Worm (Caenorhabditis elegans) whole organism, late embryonic: ENCODE results near the gene bbln-1.

ENCODE experiments used
- C38D4.7 ChIP-seq: fragments of 200-800 bp; sonication (Bioruptor generic); optimal IDR thresholded peaks from 2 replicates; lab custom pipeline; 2018; ENCODE audit warnings: mild to moderate bottlenecking, missing genetic modification characterization, moderate library complexity, missing compliant biosample characterization
- K02D7.2 ChIP-seq: sonication (generic microtip); optimal IDR thresholded peaks from 2 replicates; lab custom pipeline; 2017; ENCODE audit warnings: mild to moderate bottlenecking, missing genetic modification characterization, missing compliant biosample characterization
- Y22D7AL.16 ChIP-seq: sonication (generic microtip); optimal IDR thresholded peaks from 2 replicates; lab custom pipeline; 2016; ENCODE audit warnings: missing genetic modification characterization, missing compliant biosample characterization
- ahr-1 ChIP-seq: sonication (generic microtip); optimal IDR thresholded peaks from 2 replicates; lab custom pipeline; 2016; ENCODE audit warnings: missing genetic modification characterization, missing compliant biosample characterization
- ceh-18 ChIP-seq: sonication (generic microtip); optimal IDR thresholded peaks from 2 replicates; lab custom pipeline; 2016; ENCODE audit warnings: missing genetic modification characterization, missing compliant biosample characterization
- ceh-24 ChIP-seq: sonication (generic microtip); optimal IDR thresholded peaks from 2 replicates; lab custom pipeline; 2016; ENCODE audit warnings: mild to moderate bottlenecking, missing genetic modification characterization, missing compliant biosample characterization
- ceh-31 ChIP-seq: sonication (generic microtip); optimal IDR thresholded peaks from 2 replicates; lab custom pipeline; 2016; ENCODE audit warnings: missing genetic modification characterization, missing compliant biosample characterization
- ceh-9 ChIP-seq: sonication (generic microtip); optimal IDR thresholded peaks from 2 replicates; lab custom pipeline; 2016; ENCODE audit warnings: mild to moderate bottlenecking, missing genetic modification characterization, inconsistent platforms, missing compliant biosample characterization
- che-1 ChIP-seq: sonication (generic microtip); optimal IDR thresholded peaks from 2 replicates; lab custom pipeline; 2016; ENCODE audit warnings: mild to moderate bottlenecking, missing genetic modification characterization, missing compliant biosample characterization
- elt-2 ChIP-seq: sonication (generic microtip); optimal IDR thresholded peaks from 2 replicates; lab custom pipeline; 2016; ENCODE audit warnings: missing genetic modification reagents, missing genetic modification characterization, missing compliant biosample characterization
- elt-4 ChIP-seq: sonication (generic microtip); optimal IDR thresholded peaks from 2 replicates; lab custom pipeline; 2016; ENCODE audit warnings: missing genetic modification characterization, missing compliant biosample characterization
- ets-4 ChIP-seq: sonication (generic microtip); optimal IDR thresholded peaks from 2 replicates; lab custom pipeline; 2016; ENCODE audit warnings: missing genetic modification characterization, missing compliant biosample characterization
- eyg-1 ChIP-seq: sonication (generic microtip); optimal IDR thresholded peaks from 2 replicates; lab custom pipeline; 2016; ENCODE audit warnings: missing genotype, missing genetic modification characterization, missing compliant biosample characterization
- fkh-10 ChIP-seq: fragments of 150-350 bp; optimal IDR thresholded peaks from 2 replicates; lab custom pipeline; 2014; ENCODE audit warnings: missing biosample characterization, missing genetic modification reagents, missing genetic modification characterization
- hlh-15 ChIP-seq: sonication (generic microtip); optimal IDR thresholded peaks from 2 replicates; lab custom pipeline; 2016; ENCODE audit warnings: missing genetic modification characterization, missing compliant biosample characterization
- hlh-8 ChIP-seq: sonication (generic microtip); optimal IDR thresholded peaks from 2 replicates; lab custom pipeline; 2016; ENCODE audit warnings: missing genotype, missing genetic modification characterization, missing compliant biosample characterization
- lin-11 ChIP-seq: fragments of 200-800 bp; sonication (Bioruptor generic); optimal IDR thresholded peaks from 2 replicates; lab custom pipeline; 2018; ENCODE audit warnings: mild to moderate bottlenecking, missing genetic modification characterization, missing compliant biosample characterization
- nhr-11 ChIP-seq: fragments of 150-350 bp; optimal IDR thresholded peaks from 2 replicates; lab custom pipeline; 2014; ENCODE audit warnings: missing biosample characterization, missing genetic modification characterization
- odd-2 ChIP-seq: sonication (generic microtip); optimal IDR thresholded peaks from 2 replicates; lab custom pipeline; 2017; ENCODE audit warnings: antibody characterized with exemption, mild to moderate bottlenecking, missing genetic modification characterization, missing compliant biosample characterization
- pax-1 ChIP-seq: fragments of 150-350 bp; optimal IDR thresholded peaks from 2 replicates; lab custom pipeline; 2014; ENCODE audit warnings: missing biosample characterization, missing genetic modification characterization
- pqm-1 ChIP-seq: sonication (generic microtip); optimal IDR thresholded peaks from 2 replicates; lab custom pipeline; 2016; ENCODE audit warnings: missing genetic modification characterization, missing compliant biosample characterization
- rnt-1 ChIP-seq: sonication (generic microtip); optimal IDR thresholded peaks from 2 replicates; lab custom pipeline; 2016; ENCODE audit warnings: missing genetic modification characterization, missing compliant biosample characterization
- sdc-2 ChIP-seq: sonication (generic microtip); optimal IDR thresholded peaks from 2 replicates; lab custom pipeline; 2016; ENCODE audit warnings: missing genotype, missing genetic modification characterization, missing compliant biosample characterization
- syd-9 ChIP-seq: sonication (generic microtip); optimal IDR thresholded peaks from 2 replicates; lab custom pipeline; 2016; ENCODE audit warnings: mild to moderate bottlenecking, missing genetic modification characterization, moderate library complexity, missing compliant biosample characterization
- tbx-7 ChIP-seq: sonication (generic microtip); optimal IDR thresholded peaks from 2 replicates; lab custom pipeline; 2016; ENCODE audit warnings: missing genotype, missing genetic modification characterization, missing compliant biosample characterization
- unc-3 ChIP-seq, 2 experiments: fragments of 200-800 bp in 1 of 2; sonication (Bioruptor generic) in 1 of 2; sonication (generic microtip) in 1 of 2; conservative IDR thresholded peaks in 1 of 2; optimal IDR thresholded peaks in 1 of 2; 2 replicates each; pipeline versions ENCODE4 v1.3.6 to Lab custom; 2016 to 2022; ENCODE audit warnings: missing compliant biosample characterization in 2 of 2, missing genetic modification characterization in 2 of 2, missing genetic modification reagents in 1 of 2
- unc-42 ChIP-seq: sonication (generic microtip); optimal IDR thresholded peaks from 2 replicates; lab custom pipeline; 2016; ENCODE audit warnings: missing genotype, missing genetic modification characterization, missing compliant biosample characterization
- unc-55 ChIP-seq: sonication (generic microtip); optimal IDR thresholded peaks from 2 replicates; lab custom pipeline; 2017; ENCODE audit warnings: missing biosample characterization, missing genetic modification reagents, missing genetic modification characterization
- ztf-16 ChIP-seq: sonication (generic microtip); optimal IDR thresholded peaks from 2 replicates; lab custom pipeline; 2017; ENCODE audit warnings: missing genetic modification characterization, missing compliant biosample characterization

The bbln-1 gene

DNA sequence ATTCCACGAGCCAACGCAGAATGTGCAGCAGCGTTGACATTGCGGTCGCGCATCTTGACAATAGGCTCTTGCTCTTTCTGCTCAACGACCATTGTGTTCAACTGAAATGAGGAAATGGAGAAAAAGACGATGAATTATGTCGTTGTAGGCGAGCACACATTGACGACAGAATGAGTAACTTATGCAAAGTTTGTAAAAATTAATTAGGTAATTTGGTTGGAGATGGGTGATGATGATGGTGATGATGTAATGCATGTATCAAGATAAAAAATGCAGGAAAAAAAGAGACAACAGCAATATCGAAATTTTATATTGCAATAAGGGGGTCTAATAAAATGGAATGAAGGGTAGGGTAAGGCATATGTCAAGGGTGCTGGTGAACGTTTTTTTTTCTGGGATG, at the start of gene bbln-1:
TSS of gene bbln-1 (minus strand) at position 101 of the 400 bp plus-strand sequence.
- TF ChIP-seq lin-11 (tag; lab: Kevin White, UChicago) (no peak), elt-4 (tag; lab: Kevin White, UChicago) (no peak), ahr-1 (tag; lab: Kevin White, UChicago) (no peak), hlh-15 (no peak), K02D7.2 (no peak), che-1 (no peak), ceh-18 (no peak), eyg-1 (no peak), Y22D7AL.16 (tag; lab: Kevin White, UChicago) (no peak), ztf-16 (tag; lab: Kevin White, UChicago) (no peak), pqm-1 (no peak), C38D4.7 (GFP tag; lab: Kevin White, UChicago) (no peak), ceh-24 (tag; lab: Kevin White, UChicago) (no peak)

DNA sequence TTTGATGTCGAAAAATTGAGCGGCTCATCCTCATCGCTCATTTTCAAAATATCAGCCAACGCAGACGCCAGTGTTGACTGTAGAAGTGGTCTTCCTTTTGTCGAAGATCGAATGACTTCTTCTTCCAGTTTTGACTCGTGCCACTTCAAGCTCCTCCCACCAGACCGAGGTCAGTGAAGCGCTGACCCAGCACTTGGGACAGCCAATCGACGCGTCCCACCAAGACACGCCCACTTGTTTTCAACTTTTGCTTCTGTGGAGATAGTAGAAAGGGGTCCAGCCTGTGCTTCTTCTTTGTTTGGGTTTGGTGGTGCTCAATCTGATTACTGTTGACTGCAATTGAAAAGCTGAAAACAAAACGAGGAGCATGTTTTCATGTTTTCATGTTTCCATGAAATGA, 47.0 kb upstream of the bbln-1 start, which contains the start of gene fax-1:
TSS of gene fax-1 (minus strand) at position 101 of the 400 bp plus-strand sequence.
- TF ChIP-seq unc-42 (tag; lab: Kevin White, UChicago) (peak; percentile 7), pax-1 (tag; lab: Kevin White, UChicago) (no peak), ets-4 (tag; lab: Kevin White, UChicago) (no peak)
- TF ChIP-seq, all 69 proteins: peak for 1

- TF ChIP-seq unc-42 (tag; lab: Kevin White, UChicago) (peak; percentile 60), tbx-7 (no peak), sdc-2 (tag; lab: Kevin White, UChicago) (no peak), hlh-8 (no peak), ceh-31 (tag; lab: Kevin White, UChicago) (peak; percentile 10)
- TF ChIP-seq, all 69 proteins: peak for 2
These were observed 45.1 kb upstream of the bbln-1 start for ce11 chrX:3197319-3197718.

DNA sequence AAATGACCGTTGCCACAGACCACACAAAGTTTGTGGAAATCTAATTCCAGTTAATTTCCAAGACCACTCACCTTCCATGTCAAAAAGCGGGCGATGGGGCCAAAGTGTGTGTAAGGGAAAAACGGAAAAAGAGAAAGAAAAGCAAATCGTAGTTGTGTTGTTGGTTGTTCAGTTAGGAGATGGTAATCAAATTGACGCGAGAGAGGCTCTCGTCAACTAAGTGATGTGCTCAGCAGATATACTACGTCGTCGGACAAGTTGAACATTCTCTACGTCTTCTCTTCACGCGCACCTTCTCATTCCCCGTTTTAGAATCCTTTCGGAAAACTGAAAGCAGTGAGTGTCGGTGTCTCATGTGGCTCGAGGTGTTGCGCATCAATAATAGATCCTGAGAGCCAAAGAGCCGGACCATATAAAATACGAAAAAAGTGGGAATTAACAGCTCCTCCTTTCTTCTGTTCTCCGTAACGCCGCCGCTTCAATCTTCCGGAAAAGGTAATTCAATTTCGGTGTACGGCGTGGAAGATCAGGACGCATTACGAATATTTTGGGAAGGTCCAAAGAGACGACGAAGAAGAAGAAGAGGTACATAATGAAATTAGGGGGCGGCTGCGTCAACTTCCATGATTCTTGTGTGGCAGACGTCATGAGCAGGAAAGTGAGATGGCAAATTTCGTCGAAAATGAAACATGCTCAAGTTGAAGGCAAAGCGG, 39.2 kb upstream of the bbln-1 start:
- TF ChIP-seq che-1 (no peak), ztf-16 (tag; lab: Kevin White, UChicago) (no peak), eyg-1 (no peak), ceh-31 (tag; lab: Kevin White, UChicago) (peak; percentile 28), unc-42 (tag; lab: Kevin White, UChicago) (peak; percentile 94), ceh-24 (tag; lab: Kevin White, UChicago) (no peak), odd-2 (tag; lab: Kevin White, UChicago) (no peak), fkh-10 (GFP tag; lab: Kevin White, UChicago) (peak; percentile 23), unc-3 (GFP tag; conservative IDR thresholded peaks at IDR 0.05; lab: Robert Waterston, UW) (no peak), unc-3 (tag; optimal IDR thresholded peaks at IDR 0.05; lab: Kevin White, UChicago) (no peak), ahr-1 (tag; lab: Kevin White, UChicago) (no peak), nhr-11 (tag; lab: Kevin White, UChicago) (no peak), ceh-9 (tag; lab: Kevin White, UChicago) (no peak)

ce11 chrX:3190193-3190592, 37.9 kb upstream of the bbln-1 start:
- peak; percentile 40 for TF ChIP-seq rnt-1 (tag; lab: Kevin White, UChicago)
- peak; percentile 79 for TF ChIP-seq unc-55
- no peak for TF ChIP-seq syd-9 (tag; lab: Kevin White, UChicago)
- TF ChIP-seq unc-42 (tag; lab: Kevin White, UChicago): peak; percentile 44

DNA sequence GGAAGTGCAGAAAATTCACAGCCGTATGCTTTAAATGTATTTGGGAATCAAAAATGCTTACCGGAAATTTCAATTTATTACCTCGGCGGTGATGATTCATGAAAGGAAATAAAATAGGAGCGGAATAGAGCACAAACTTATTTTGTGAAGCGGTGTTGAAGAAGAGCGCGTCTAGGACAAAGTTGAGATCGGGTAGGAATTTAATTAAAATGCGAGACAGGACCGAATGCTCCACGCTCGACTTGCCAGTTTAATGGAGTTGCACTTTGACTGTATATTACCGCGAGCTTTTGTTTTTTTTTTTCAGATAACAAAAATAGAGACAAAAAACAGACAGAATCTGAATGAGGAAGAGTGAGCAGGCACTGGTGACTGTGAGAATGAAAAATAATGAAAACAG, 32.4 kb upstream of the bbln-1 start:
- TF ChIP-seq unc-42 (tag; lab: Kevin White, UChicago) (peak; percentile 63), elt-4 (tag; lab: Kevin White, UChicago) (no peak)
- TF ChIP-seq, all 69 proteins: peak for 1

DNA sequence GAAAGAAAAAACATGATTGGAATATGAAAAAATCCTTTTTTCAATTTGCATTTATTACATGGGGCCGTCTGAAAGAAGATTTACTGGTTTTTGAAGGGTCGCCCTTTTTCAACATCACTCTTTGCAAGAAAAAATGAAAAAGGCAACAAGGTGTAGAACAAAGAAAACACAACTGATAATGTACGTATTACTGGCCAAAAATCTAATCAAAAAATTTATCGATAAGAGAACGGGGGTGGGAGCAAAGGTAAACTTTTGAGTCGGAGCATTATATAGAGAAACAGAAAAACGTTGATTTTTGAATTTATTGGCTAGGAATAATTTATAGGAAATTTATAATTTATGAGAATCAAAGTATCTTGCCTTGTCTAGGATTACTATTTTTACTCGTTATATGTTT, 29.6 kb upstream of the bbln-1 start:
- no peak for TF ChIP-seq unc-55
- TF ChIP-seq elt-2 (tag; lab: Kevin White, UChicago): peak; percentile 26
